Fruit fly (Drosophila melanogaster): ENCODE results near the gene CG4907.

The CG4907 gene

DNA sequence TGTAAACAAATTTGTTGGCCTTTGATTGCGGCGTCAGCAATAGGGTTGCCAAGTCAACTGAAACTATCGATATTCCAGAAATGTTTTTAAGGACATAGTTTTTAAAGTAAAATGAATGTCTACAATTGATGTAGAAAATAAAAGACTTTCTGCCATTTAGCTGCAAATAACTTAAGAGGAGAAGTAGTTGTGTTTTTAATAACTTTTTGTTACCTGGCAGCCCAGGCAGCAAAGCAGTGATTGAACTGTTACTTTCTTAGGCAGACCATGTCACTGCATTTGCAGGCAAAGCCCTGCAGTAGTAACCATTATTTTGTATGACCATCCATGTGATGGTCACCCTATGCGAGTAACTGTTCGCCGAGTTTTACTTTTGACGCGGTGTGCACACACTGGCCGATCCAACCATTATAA, 40.0 kb upstream of the CG4907 start, which contains the start of the genes rumi, CG7029 and Usp12-46 (continued):
- TF ChIP-seq Rx (GFP tag; IDR thresholded peaks at IDR 0.05) (peak; percentile 80), Ssrp (tag; optimal IDR thresholded peaks at IDR 0.05) (peak; percentile 86), CG3847 (GFP tag; IDR thresholded peaks at IDR 0.05) (peak; percentile 92), CG7372 (GFP tag; IDR thresholded peaks at IDR 0.05) (peak; percentile 82), bcd (GFP tag; optimal IDR thresholded peaks at IDR 0.05) (peak; percentile 76), lmd (GFP tag; IDR thresholded peaks at IDR 0.05) (peak; percentile 84), CG10147 (GFP tag; optimal IDR thresholded peaks at IDR 0.05) (peak; percentile 81), CG10366 (GFP tag; IDR thresholded peaks at IDR 0.05) (peak; percentile 90), Sox102F (GFP tag; optimal IDR thresholded peaks at IDR 0.05) (peak; percentile 86), psq (GFP tag; optimal IDR thresholded peaks at IDR 0.05) (peak; percentile 64), Nf-YA (GFP tag; IDR thresholded peaks at IDR 0.05) (peak; percentile 74), ro (GFP tag; IDR thresholded peaks at IDR 0.05) (no peak), Opbp (GFP tag; IDR thresholded peaks at IDR 0.05; ENCODE audit: partially characterized antibody) (peak; percentile 61), CG17385 (GFP tag; optimal IDR thresholded peaks at IDR 0.05) (peak; percentile 71), GATAe (GFP tag; conservative IDR thresholded peaks at IDR 0.05) (peak; percentile 28; the same call in 1 of the 2 replicates), CG9437 (GFP tag; optimal IDR thresholded peaks at IDR 0.05) (peak; percentile 57), Mes4 (GFP tag; optimal IDR thresholded peaks at IDR 0.05) (peak; percentile 78), CG14667 (GFP tag; IDR thresholded peaks at IDR 0.05) (peak; percentile 59; the same call in 1 of the 2 replicates), gem (tag; optimal IDR thresholded peaks at IDR 0.05) (peak; percentile 92), tin (GFP tag; optimal IDR thresholded peaks at IDR 0.05) (peak; percentile 87), chinmo (GFP tag; IDR thresholded peaks at IDR 0.05; ENCODE audit: partially characterized antibody) (peak; percentile 86; the same call in 3 of the 4 replicates), twi (tag; optimal IDR thresholded peaks at IDR 0.05) (peak; percentile 80), caup (GFP tag; optimal IDR thresholded peaks at IDR 0.05; ENCODE audit: severe bottlenecking) (peak; percentile 73), CG3281 (GFP tag; optimal IDR thresholded peaks at IDR 0.05) (peak; percentile 80), h (optimal IDR thresholded peaks at IDR 0.05) (no peak), Lpt (GFP tag; optimal IDR thresholded peaks at IDR 0.05) (no peak), CG13296 (GFP tag; optimal IDR thresholded peaks at IDR 0.05) (peak; percentile 73), Dp (GFP tag; optimal IDR thresholded peaks at IDR 0.05) (peak; percentile 44), nerfin-1 (tag; optimal IDR thresholded peaks at IDR 0.05) (peak; percentile 78), CG1233 (GFP tag; optimal IDR thresholded peaks at IDR 0.05) (peak; percentile 82), CG11560 (tag; IDR thresholded peaks at IDR 0.05) (peak; percentile 66; the same call in 1 of the 3 replicates), ac (GFP tag; optimal IDR thresholded peaks at IDR 0.05) (peak; percentile 23), eyg (GFP tag; optimal IDR thresholded peaks at IDR 0.05) (peak; percentile 58), jing (GFP tag; optimal IDR thresholded peaks at IDR 0.05) (no peak), Hr78 (GFP tag; optimal IDR thresholded peaks at IDR 0.05) (no peak), fru (optimal IDR thresholded peaks at IDR 0.05) (no peak)

DNA sequence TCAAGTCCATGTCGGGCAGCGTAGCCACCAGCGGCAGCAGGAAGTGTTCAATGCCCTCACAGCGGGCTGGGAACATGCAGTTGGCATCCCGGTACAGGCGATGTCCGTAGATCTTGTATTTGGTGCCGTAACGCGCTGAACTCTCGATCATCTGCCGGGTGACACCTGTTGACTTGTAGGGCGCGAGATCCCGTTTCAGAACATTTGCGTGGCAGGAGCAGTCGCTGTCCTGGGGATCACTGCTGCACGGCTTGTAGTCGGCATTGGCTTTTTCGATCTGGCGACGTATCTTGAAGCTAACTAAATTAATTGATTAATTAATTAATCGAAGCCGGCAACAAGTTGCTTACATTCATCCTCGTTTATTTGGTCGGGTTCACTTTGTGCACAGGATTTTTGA, 39.5 kb upstream of the CG4907 start:
- TF ChIP-seq kah (GFP tag; optimal IDR thresholded peaks at IDR 0.05) (peak; percentile 98), Mad (GFP tag; optimal IDR thresholded peaks at IDR 0.05) (no peak), chm (GFP tag; IDR thresholded peaks at IDR 0.05) (0 out of 2 replicates have a peak, but pooled peaks have one; percentile 10)

DNA sequence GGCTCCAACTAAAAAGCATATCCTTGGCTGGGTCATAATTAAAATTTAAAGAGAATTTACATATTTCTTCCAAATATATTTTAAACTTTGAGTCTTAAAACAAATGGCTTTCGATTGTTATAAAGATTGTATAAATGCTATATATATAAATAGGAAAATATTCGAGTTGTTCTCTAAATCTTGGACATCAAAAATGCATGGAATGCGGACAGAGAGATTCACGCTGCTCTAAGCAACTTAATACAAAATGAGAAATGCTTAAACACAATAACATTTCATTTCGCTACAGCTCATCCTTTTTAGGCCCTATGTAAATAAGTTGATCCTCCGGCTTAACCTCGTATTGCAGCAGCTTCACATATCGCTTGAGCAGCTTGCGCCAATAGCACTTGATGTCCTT, 38.4 kb upstream of the CG4907 start, which contains the start of gene CG31139:
TSS of gene CG31139 (minus strand) at position 101 of the 400 bp plus-strand sequence.
- peak; percentile 3 for TF ChIP-seq Med (GFP tag)
- TF ChIP-seq dysf (GFP tag; IDR thresholded peaks at IDR 0.05) = no peak
- TF ChIP-seq CG10654 (GFP tag; optimal IDR thresholded peaks at IDR 0.05) = no peak
- TF ChIP-seq p53 (GFP tag; optimal IDR thresholded peaks at IDR 0.05) = no peak
- no peak for TF ChIP-seq C15 (GFP tag; IDR thresholded peaks at IDR 0.05)
- TF ChIP-seq tx (GFP tag; optimal IDR thresholded peaks at IDR 0.05) = no peak

All from whole organism, embryonic.